Fruit fly (Drosophila melanogaster) whole organism, embryonic: ENCODE results near the gene Hsp67Ba.
A peak's percentile ranks its signal among the peaks of the same experiment; 100 is the strongest.

Experiments used
- Abd-B ChIP-seq: fragments of 200-800 bp; sonication (Bioruptor generic); optimal IDR thresholded peaks from 2 replicates; lab custom pipeline; 2018; ENCODE audit warnings: missing biosample characterization, mild to moderate bottlenecking, missing genetic modification characterization, moderate library complexity
- Atf-2 ChIP-seq: fragments of 200-800 bp; sonication (Bioruptor generic); optimal IDR thresholded peaks from 2 replicates; lab custom pipeline; 2016; ENCODE audit warnings: missing biosample characterization, missing genetic modification characterization
- Atf3 ChIP-seq: fragments of 200-800 bp; sonication (Bioruptor generic); optimal IDR thresholded peaks from 3 replicates; lab custom pipeline; 2016; ENCODE audit warnings: missing biosample characterization, missing genetic modification characterization
- Blimp-1 ChIP-seq: fragments of 200-800 bp; sonication (Bioruptor generic); optimal IDR thresholded peaks from 3 replicates; lab custom pipeline; 2018; ENCODE audit warnings: missing biosample characterization, missing genetic modification characterization, mild to moderate bottlenecking, moderate library complexity, missing genetic modification reagents
- C15 ChIP-seq: fragments of 200-800 bp; sonication (Bioruptor generic); IDR thresholded peaks from 3 replicates; pipeline ENCODE4 v1.3.6; 2022; ENCODE audit warnings: missing biosample characterization, missing genetic modification characterization
- CG10543 ChIP-seq: fragments of 200-800 bp; sonication (Bioruptor generic); optimal IDR thresholded peaks from 3 replicates; lab custom pipeline; 2017; ENCODE audit warnings: missing biosample characterization, mild to moderate bottlenecking, missing genetic modification characterization, moderate library complexity
- CG11560 ChIP-seq: fragments of 200-800 bp; sonication (Bioruptor generic); IDR thresholded peaks from 3 replicates; pipeline ENCODE4 v1.3.6; 2022; ENCODE audit warnings: missing biosample characterization, missing genetic modification characterization
- CG12236 ChIP-seq: fragments of 200-800 bp; sonication (Bioruptor generic); optimal IDR thresholded peaks from 2 replicates; lab custom pipeline; 2016; ENCODE audit warnings: missing biosample characterization, missing genetic modification characterization
- CG12769 ChIP-seq: fragments of 200-800 bp; sonication (Bioruptor generic); optimal IDR thresholded peaks from 2 replicates; lab custom pipeline; 2019; ENCODE audit warnings: missing biosample characterization, mild to moderate bottlenecking, missing genetic modification characterization, moderate library complexity
- CG15479 ChIP-seq: fragments of 200-800 bp; sonication (Bioruptor generic); optimal IDR thresholded peaks from 3 replicates; lab custom pipeline; 2019; ENCODE audit warnings: missing biosample characterization, mild to moderate bottlenecking, missing genetic modification characterization, moderate library complexity
- CG17568 ChIP-seq: fragments of 200-800 bp; sonication (Bioruptor generic); optimal IDR thresholded peaks from 2 replicates; lab custom pipeline; 2018; ENCODE audit warnings: missing biosample characterization, mild to moderate bottlenecking, missing genetic modification characterization, moderate library complexity
- CG17612 ChIP-seq: fragments of 200-800 bp; sonication (Bioruptor generic); IDR thresholded peaks from 2 replicates; pipeline ENCODE4 v1.3.6; 2022; ENCODE audit warnings: missing biosample characterization, missing genetic modification characterization
- CG2199 ChIP-seq: fragments of 200-800 bp; sonication (Bioruptor generic); IDR thresholded peaks from 3 replicates; pipeline ENCODE4 v1.3.6; 2022; ENCODE audit warnings: missing biosample characterization, missing genetic modification characterization
- CG2712 ChIP-seq: fragments of 200-800 bp; optimal IDR thresholded peaks from 3 replicates; lab custom pipeline; 2019; ENCODE audit warnings: missing biosample characterization, mild to moderate bottlenecking, missing genetic modification characterization, moderate library complexity
- CG4707 ChIP-seq: fragments of 200-800 bp; sonication (Bioruptor generic); optimal IDR thresholded peaks from 2 replicates; lab custom pipeline; 2018; ENCODE audit warnings: missing biosample characterization, mild to moderate bottlenecking, missing genetic modification characterization, moderate library complexity
- CG8290 ChIP-seq, 3 experiments: fragments of 200-800 bp; sonication (Bioruptor generic); optimal IDR thresholded peaks; 2 replicates each; lab custom pipeline; 2016 to 2019; ENCODE audit warnings: missing biosample characterization in 3 of 3, missing genetic modification characterization in 3 of 3, mild to moderate bottlenecking in 2 of 3, moderate library complexity in 1 of 3
- Deaf1 ChIP-seq: fragments of 200-800 bp; optimal IDR thresholded peaks from 3 replicates; lab custom pipeline; 2019; ENCODE audit warnings: missing biosample characterization, mild to moderate bottlenecking, missing genetic modification characterization, moderate library complexity
- Dip3 ChIP-seq: fragments of 200-800 bp; sonication (Bioruptor generic); optimal IDR thresholded peaks from 3 replicates; lab custom pipeline; 2016; ENCODE audit warnings: missing biosample characterization, missing genetic modification characterization
- Dll ChIP-seq: fragments of 200-800 bp; sonication (Bioruptor generic); IDR thresholded peaks from 4 replicates; pipeline ENCODE4 v1.3.6; 2022; ENCODE audit warnings: missing biosample characterization, missing genetic modification characterization; ENCODE audit not compliant: partially characterized antibody
- Drgx ChIP-seq: fragments of 200-800 bp; sonication (Bioruptor generic); IDR thresholded peaks from 2 replicates; pipeline ENCODE4 v1.3.6; 2022; ENCODE audit warnings: missing biosample characterization, missing genetic modification characterization
- Ets65A ChIP-seq: fragments of 200-800 bp; sonication (Bioruptor generic); peaks from one replicate; lab custom pipeline; 2016; ENCODE audit warnings: missing biosample characterization, missing genetic modification characterization
- Nf-YB ChIP-seq: fragments of 200-800 bp; sonication (Bioruptor generic); optimal IDR thresholded peaks from 3 replicates; lab custom pipeline; 2019; ENCODE audit warnings: missing biosample characterization, mild to moderate bottlenecking, missing genetic modification characterization, moderate library complexity
- Opbp ChIP-seq: fragments of 200-800 bp; sonication (Bioruptor generic); IDR thresholded peaks from 3 replicates; pipeline ENCODE4 v1.3.6; 2022; ENCODE audit warnings: missing biosample characterization, missing genetic modification characterization; ENCODE audit not compliant: partially characterized antibody
- Pdp1 ChIP-seq, 2 experiments: fragments of 200-800 bp; sonication (Bioruptor generic); optimal IDR thresholded peaks; 3 replicates each; lab custom pipeline; 2016; ENCODE audit warnings: missing biosample characterization in 2 of 2, missing genetic modification characterization in 2 of 2, mild to moderate bottlenecking in 1 of 2, moderate library complexity in 1 of 2
- Scr ChIP-seq: fragments of 200-800 bp; sonication (Bioruptor generic); IDR thresholded peaks from 2 replicates; pipeline ENCODE4 v1.3.6; 2022; ENCODE audit warnings: missing biosample characterization, missing genetic modification characterization; ENCODE audit not compliant: partially characterized antibody
- Sox102F ChIP-seq: fragments of 200-800 bp; sonication (Bioruptor generic); optimal IDR thresholded peaks from 2 replicates; lab custom pipeline; 2018; ENCODE audit warnings: missing biosample characterization, mild to moderate bottlenecking, missing genetic modification characterization, moderate library complexity
- Usf ChIP-seq: fragments of 200-800 bp; sonication (Bioruptor generic); optimal IDR thresholded peaks from 2 replicates; lab custom pipeline; 2017; ENCODE audit warnings: missing genotype, missing biosample characterization, missing genetic modification characterization
- Vsx1 ChIP-seq: fragments of 200-800 bp; sonication (Bioruptor generic); optimal IDR thresholded peaks from 2 replicates; lab custom pipeline; 2017; ENCODE audit warnings: missing biosample characterization, mild to moderate bottlenecking, missing genetic modification characterization, missing genetic modification reagents
- abd-A ChIP-seq: fragments of 200-800 bp; sonication (Bioruptor generic); optimal IDR thresholded peaks from 3 replicates; lab custom pipeline; 2019; ENCODE audit warnings: missing biosample characterization, mild to moderate bottlenecking, missing genetic modification characterization, moderate library complexity
- al ChIP-seq: fragments of 200-800 bp; sonication (Bioruptor generic); IDR thresholded peaks from 2 replicates; pipeline ENCODE4 v1.3.6; 2022; ENCODE audit warnings: missing biosample characterization, missing genetic modification characterization
- bbx ChIP-seq: fragments of 200-800 bp; sonication (Bioruptor generic); IDR thresholded peaks from 2 replicates; pipeline ENCODE4 v1.3.6; 2022; ENCODE audit warnings: missing biosample characterization, missing genetic modification characterization; ENCODE audit not compliant: partially characterized antibody
- br ChIP-seq: fragments of >200 bp; optimal IDR thresholded peaks from 2 replicates; lab custom pipeline; 2017
- cas ChIP-seq: fragments of 200-800 bp; sonication (Bioruptor generic); IDR thresholded peaks from 2 replicates; pipeline ENCODE4 v1.3.6; 2022; ENCODE audit warnings: missing biosample characterization, missing genetic modification characterization
- chn ChIP-seq: fragments of 200-800 bp; sonication (Bioruptor generic); optimal IDR thresholded peaks from 2 replicates; lab custom pipeline; 2016; ENCODE audit warnings: missing biosample characterization, missing genetic modification characterization
- croc ChIP-seq: fragments of 200-800 bp; sonication (Bioruptor generic); conservative IDR thresholded peaks from 3 replicates; pipeline ENCODE4 v1.3.6; 2022; ENCODE audit warnings: missing biosample characterization, missing genetic modification characterization
- exex ChIP-seq: fragments of 200-800 bp; sonication (Bioruptor generic); optimal IDR thresholded peaks from 4 replicates; lab custom pipeline; 2018; ENCODE audit warnings: missing biosample characterization, mild to moderate bottlenecking, missing genetic modification characterization, moderate library complexity
- gem ChIP-seq: fragments of 200-800 bp; sonication (Bioruptor generic); optimal IDR thresholded peaks from 2 replicates; lab custom pipeline; 2019; ENCODE audit warnings: missing biosample characterization, mild to moderate bottlenecking, missing genetic modification characterization, moderate library complexity
- insv ChIP-seq, 2 experiments: fragments of 200-800 bp; sonication (Bioruptor generic); optimal IDR thresholded peaks; 3 replicates each; lab custom pipeline; 2016 to 2018; ENCODE audit warnings: missing biosample characterization in 2 of 2, missing genetic modification characterization in 2 of 2
- lab ChIP-seq: fragments of 200-800 bp; sonication (Bioruptor generic); optimal IDR thresholded peaks from 3 replicates; lab custom pipeline; 2017; ENCODE audit warnings: missing biosample characterization, missing genetic modification characterization, mild to moderate bottlenecking, moderate library complexity, missing genetic modification reagents
- lbe ChIP-seq: fragments of 200-800 bp; sonication (Bioruptor generic); optimal IDR thresholded peaks from 2 replicates; lab custom pipeline; 2016; ENCODE audit warnings: missing biosample characterization, mild to moderate bottlenecking, missing genetic modification characterization
- mld ChIP-seq: fragments of 200-800 bp; sonication (Bioruptor generic); IDR thresholded peaks from 3 replicates; pipeline ENCODE4 v1.3.6; 2022; ENCODE audit warnings: missing biosample characterization, missing genetic modification characterization; ENCODE audit not compliant: partially characterized antibody
- nerfin-1 ChIP-seq: fragments of 200-800 bp; sonication (Bioruptor generic); optimal IDR thresholded peaks from 3 replicates; lab custom pipeline; 2019; ENCODE audit warnings: missing biosample characterization, mild to moderate bottlenecking, missing genetic modification characterization, moderate library complexity
- sd ChIP-seq: fragments of 200-800 bp; sonication (Bioruptor generic); optimal IDR thresholded peaks from 3 replicates; lab custom pipeline; 2018; ENCODE audit warnings: missing biosample characterization, mild to moderate bottlenecking, missing genetic modification characterization, moderate library complexity
- unc-4 ChIP-seq: fragments of 200-800 bp; sonication (Bioruptor generic); IDR thresholded peaks from 2 replicates; pipeline ENCODE4 v1.3.6; 2022; ENCODE audit warnings: missing biosample characterization, missing genetic modification characterization; ENCODE audit not compliant: partially characterized antibody
- wek ChIP-seq: fragments of 200-800 bp; sonication (Bioruptor generic); optimal IDR thresholded peaks from 3 replicates; lab custom pipeline; 2018; ENCODE audit warnings: missing biosample characterization, mild to moderate bottlenecking, missing genetic modification characterization, moderate library complexity

Hsp67Ba gene

DNA sequence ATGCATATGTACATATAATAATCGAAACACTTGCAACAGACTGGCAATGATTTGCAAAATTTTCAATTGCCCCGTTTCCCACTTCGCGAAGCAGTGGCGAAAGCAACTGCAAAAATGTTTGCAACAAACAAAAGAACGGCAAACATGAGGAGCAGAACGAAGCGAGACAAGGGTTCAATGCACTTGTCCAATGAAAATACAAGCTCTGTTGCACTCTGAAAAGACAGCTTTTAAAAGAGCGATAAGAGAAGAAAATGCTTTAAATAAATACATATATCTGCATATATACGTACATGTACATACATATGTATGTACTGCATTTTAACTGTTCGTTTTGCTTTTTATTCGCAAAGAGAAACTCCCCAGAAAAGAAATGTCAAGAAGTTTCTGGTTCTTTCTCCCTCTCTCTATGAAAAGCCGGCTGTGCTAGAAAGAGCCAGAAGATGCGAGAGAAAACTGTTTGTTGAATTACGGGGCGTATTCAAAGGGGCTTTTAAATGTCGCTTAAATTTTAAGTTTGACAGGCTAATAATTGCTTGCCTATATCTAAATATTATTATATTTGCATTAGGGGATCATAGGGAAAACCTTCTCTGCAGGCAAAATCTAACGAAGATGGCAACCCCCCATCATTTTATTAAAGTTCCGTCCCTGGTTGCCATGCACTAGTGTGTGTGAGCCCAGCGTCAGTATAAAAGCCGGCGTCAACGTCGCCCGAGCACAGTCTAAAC, 4.2 kb upstream of the Hsp67Ba start, which contains the start of gene Hsp27 (continued):
- peak; percentile 95 for TF ChIP-seq cas (GFP tag; lab: Robert Waterston, UW)

- TF ChIP-seq wek (GFP tag; lab: Kevin White, UChicago) (peak; percentile 5), Vsx1 (no peak), Dll (GFP tag; lab: Robert Waterston, UW) (peak; percentile 39; the same call in 1 of the 4 replicates), al (GFP tag; lab: Robert Waterston, UW) (no peak), CG12236 (no peak), Abd-B (GFP tag; lab: Kevin White, UChicago) (no peak), Blimp-1 (GFP tag; lab: Kevin White, UChicago) (peak; percentile 68), Sox102F (no peak), Opbp (GFP tag; lab: Robert Waterston, UW) (peak; percentile 54; the same call in 2 of the 3 replicates), gem (tag; lab: Kevin White, UChicago) (no peak), nerfin-1 (tag; lab: Kevin White, UChicago) (peak; percentile 37), CG12769 (tag; lab: Kevin White, UChicago) (no peak), unc-4 (GFP tag; lab: Robert Waterston, UW) (0 out of 2 replicates have a peak, but pooled peaks have one; percentile 30), CG11560 (tag; lab: Robert Waterston, UW) (no peak), CG4707 (GFP tag; lab: Kevin White, UChicago) (no peak), CG2712 (no peak), CG15479 (GFP tag; lab: Kevin White, UChicago) (peak; percentile 97), CG8290 (GFP tag; optimal IDR thresholded peaks at IDR 0.05; lab: Kevin White, UChicago) (no peak), CG8290 (tag; optimal IDR thresholded peaks at IDR 0.05; lab: Kevin White, UChicago) (no peak), Dip3 (no peak), CG17612 (GFP tag; lab: Robert Waterston, UW) (no peak), br (lab: Kevin White, UChicago) (no peak), bbx (GFP tag; lab: Robert Waterston, UW) (peak; percentile 37; the same call in 1 of the 2 replicates), Drgx (GFP tag; lab: Robert Waterston, UW) (peak; percentile 6; the same call in 1 of the 2 replicates), Atf3 (GFP tag; lab: Kevin White, UChicago) (no peak), CG10543 (GFP tag; lab: Kevin White, UChicago) (peak; percentile 17), abd-A (tag; lab: Kevin White, UChicago) (peak; percentile 51), C15 (GFP tag; lab: Robert Waterston, UW) (no peak), Nf-YB (GFP tag; lab: Kevin White, UChicago) (no peak), Ets65A (no peak), lab (GFP tag; lab: Kevin White, UChicago) (no peak), exex (tag; lab: Kevin White, UChicago) (no peak), CG17568 (no peak), chn (GFP tag; lab: Kevin White, UChicago) (no peak), Scr (GFP tag; lab: Robert Waterston, UW) (peak; percentile 44), Atf-2 (GFP tag; lab: Kevin White, UChicago) (no peak), mld (GFP tag; lab: Robert Waterston, UW) (0 out of 3 replicates have a peak, but pooled peaks have one; percentile 15), insv (GFP tag; optimal IDR thresholded peaks at IDR 0.05; lab: Kevin White, UChicago) (peak in 1 of 2 experiments; percentile 40), Deaf1 (tag; lab: Kevin White, UChicago) (peak; percentile 77), CG2199 (peak; percentile 50; the same call in 1 of the 3 replicates), Pdp1 (GFP tag; optimal IDR thresholded peaks at IDR 0.05; lab: Kevin White, UChicago) (peak in 1 of 2 experiments; percentile 40), croc (GFP tag; lab: Robert Waterston, UW) (no peak), lbe (GFP tag; lab: Kevin White, UChicago) (peak; percentile 65), Usf (GFP tag; lab: Kevin White, UChicago) (no peak), sd (tag; lab: Kevin White, UChicago) (no peak)
These were observed 2.3 kb upstream of the Hsp67Ba start, which contains the start of gene Hsp23 for dm6 chr3L:9381602-9382001. TSS of gene Hsp23 (plus strand) at chr3L:9381882.
